Fruit fly (Drosophila melanogaster) whole organism, pupa: Measurements from ENCODE around the gene grn.

Experiments used
- CG10348 ChIP-seq: fragments of 200-800 bp; sonication (Bioruptor generic); IDR thresholded peaks from 2 replicates; pipeline ENCODE4 v1.3.6; 2022; ENCODE audit warnings: missing biosample characterization, missing genetic modification characterization
- CG12605 ChIP-seq: fragments of 200-800 bp; sonication (Bioruptor generic); IDR thresholded peaks from 2 replicates; pipeline ENCODE4 v1.3.6; 2022; ENCODE audit warnings: missing biosample characterization, missing genetic modification characterization
- CG15710 ChIP-seq: fragments of 200-800 bp; sonication (Bioruptor generic); optimal IDR thresholded peaks from 2 replicates; lab custom pipeline; 2018; ENCODE audit warnings: missing biosample characterization, mild to moderate bottlenecking, missing genetic modification characterization, moderate library complexity
- CG17806 ChIP-seq: fragments of 200-800 bp; sonication (Bioruptor generic); optimal IDR thresholded peaks from 2 replicates; lab custom pipeline; 2018; ENCODE audit warnings: missing biosample characterization, mild to moderate bottlenecking, missing genetic modification characterization, moderate library complexity
- CG34367 ChIP-seq: fragments of 200-800 bp; sonication (Bioruptor generic); optimal IDR thresholded peaks from 2 replicates; lab custom pipeline; 2018; ENCODE audit warnings: missing biosample characterization, mild to moderate bottlenecking, missing genetic modification characterization
- CG4496 ChIP-seq: fragments of 200-800 bp; sonication (Bioruptor generic); IDR thresholded peaks from 3 replicates; pipeline ENCODE4 v1.3.6; 2022; ENCODE audit warnings: missing biosample characterization, missing genetic modification characterization
- CG8159 ChIP-seq: fragments of 200-800 bp; sonication (Bioruptor generic); optimal IDR thresholded peaks from 3 replicates; lab custom pipeline; 2018; ENCODE audit warnings: missing biosample characterization, mild to moderate bottlenecking, missing genetic modification characterization, moderate library complexity
- CG8301 ChIP-seq: fragments of 200-800 bp; sonication (Bioruptor generic); optimal IDR thresholded peaks from 2 replicates; lab custom pipeline; 2018; ENCODE audit warnings: missing biosample characterization, mild to moderate bottlenecking, missing genetic modification characterization
- CG9948 ChIP-seq: fragments of 200-800 bp; sonication (Bioruptor generic); optimal IDR thresholded peaks from 2 replicates; lab custom pipeline; 2018; ENCODE audit warnings: missing biosample characterization, mild to moderate bottlenecking, missing genetic modification characterization, moderate library complexity
- D1 ChIP-seq: fragments of 200-800 bp; sonication (Bioruptor generic); optimal IDR thresholded peaks from 2 replicates; lab custom pipeline; 2018; ENCODE audit warnings: missing biosample characterization, mild to moderate bottlenecking, missing genetic modification characterization, moderate library complexity
- EcR ChIP-seq: fragments of 200-800 bp; sonication (Bioruptor generic); optimal IDR thresholded peaks from 3 replicates; lab custom pipeline; 2019; ENCODE audit warnings: missing biosample characterization, missing genetic modification characterization, mild to moderate bottlenecking, moderate library complexity, missing genetic modification reagents
- Snoo ChIP-seq: fragments of 200-800 bp; sonication (Bioruptor generic); optimal IDR thresholded peaks from 3 replicates; lab custom pipeline; 2017; ENCODE audit warnings: missing biosample characterization, mild to moderate bottlenecking, missing genetic modification characterization, inconsistent platforms
- gl ChIP-seq: fragments of 200-800 bp; sonication (Bioruptor generic); optimal IDR thresholded peaks from 2 replicates; lab custom pipeline; 2018; ENCODE audit warnings: missing biosample characterization, mild to moderate bottlenecking, missing genetic modification characterization
- rn ChIP-seq: fragments of 200-800 bp; sonication (Bioruptor generic); IDR thresholded peaks from 2 replicates; pipeline ENCODE4 v1.3.6; 2022; ENCODE audit warnings: missing biosample characterization, missing genetic modification characterization

DNA sequence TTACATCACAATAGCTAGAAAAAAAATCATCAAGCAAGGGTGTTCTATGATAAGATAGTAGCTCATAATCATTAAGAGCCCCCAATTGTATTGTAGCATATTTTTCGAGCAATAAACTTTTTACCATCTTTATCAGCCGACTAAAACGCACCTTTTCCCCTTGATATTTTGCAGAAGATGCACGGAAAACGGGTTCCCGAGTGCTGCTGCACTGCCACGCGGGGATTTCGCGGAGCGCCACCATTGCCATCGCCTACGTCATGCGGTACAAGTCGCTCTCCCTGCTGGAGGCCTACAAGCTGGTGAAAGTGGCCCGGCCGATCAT lies 60.9 kb downstream of the grn start:
- no peak for TF ChIP-seq rn (GFP tag; lab: Robert Waterston, UW)
- no peak for TF ChIP-seq CG9948 (tag; lab: Kevin White, UChicago)
- no peak for TF ChIP-seq CG34367 (tag; lab: Kevin White, UChicago)
- no peak for TF ChIP-seq CG12605
- no peak for TF ChIP-seq CG4496
- TF ChIP-seq Snoo (tag; lab: Kevin White, UChicago), result peak; percentile 70
- no peak for TF ChIP-seq CG8301
- TF ChIP-seq CG10348 (GFP tag; lab: Robert Waterston, UW), result no peak
- TF ChIP-seq CG17806 (tag; lab: Kevin White, UChicago), result no peak
- no peak for TF ChIP-seq CG15710 (tag; lab: Kevin White, UChicago)
- TF ChIP-seq CG8159 (tag; lab: Kevin White, UChicago), result no peak
- TF ChIP-seq EcR, result no peak
- TF ChIP-seq gl (tag; lab: Kevin White, UChicago), result no peak
- no peak for TF ChIP-seq D1 (tag; lab: Kevin White, UChicago)
